Fruit fly (Drosophila melanogaster) whole organism, pupa: ENCODE measurements around the gene CG11374.

Experiments used
- CG10348 ChIP-seq: fragments of 200-800 bp; sonication (Bioruptor generic); IDR thresholded peaks from 2 replicates; pipeline ENCODE4 v1.3.6; 2022; ENCODE audit warnings: missing biosample characterization, missing genetic modification characterization
- CG12605 ChIP-seq: fragments of 200-800 bp; sonication (Bioruptor generic); IDR thresholded peaks from 2 replicates; pipeline ENCODE4 v1.3.6; 2022; ENCODE audit warnings: missing biosample characterization, missing genetic modification characterization
- CG13204 ChIP-seq: fragments of 200-800 bp; sonication (Bioruptor generic); optimal IDR thresholded peaks from 2 replicates; lab custom pipeline; 2018; ENCODE audit warnings: missing biosample characterization, mild to moderate bottlenecking, missing genetic modification characterization, moderate library complexity
- CG14655 ChIP-seq: fragments of 200-800 bp; sonication (Bioruptor generic); optimal IDR thresholded peaks from 3 replicates; lab custom pipeline; 2017; ENCODE audit warnings: mild to moderate bottlenecking, missing biosample characterization, missing genetic modification reagents, missing genetic modification characterization
- CG15710 ChIP-seq: fragments of 200-800 bp; sonication (Bioruptor generic); optimal IDR thresholded peaks from 2 replicates; lab custom pipeline; 2018; ENCODE audit warnings: missing biosample characterization, mild to moderate bottlenecking, missing genetic modification characterization, moderate library complexity
- CG17806 ChIP-seq: fragments of 200-800 bp; sonication (Bioruptor generic); optimal IDR thresholded peaks from 2 replicates; lab custom pipeline; 2018; ENCODE audit warnings: missing biosample characterization, mild to moderate bottlenecking, missing genetic modification characterization, moderate library complexity
- CG32121 ChIP-seq: fragments of 200-800 bp; sonication (Bioruptor generic); IDR thresholded peaks from 2 replicates; pipeline ENCODE4 v1.3.6; 2022; ENCODE audit warnings: missing biosample characterization, missing genetic modification characterization
- CG34367 ChIP-seq: fragments of 200-800 bp; sonication (Bioruptor generic); optimal IDR thresholded peaks from 2 replicates; lab custom pipeline; 2018; ENCODE audit warnings: missing biosample characterization, mild to moderate bottlenecking, missing genetic modification characterization
- CG4496 ChIP-seq: fragments of 200-800 bp; sonication (Bioruptor generic); IDR thresholded peaks from 3 replicates; pipeline ENCODE4 v1.3.6; 2022; ENCODE audit warnings: missing biosample characterization, missing genetic modification characterization
- CG8159 ChIP-seq: fragments of 200-800 bp; sonication (Bioruptor generic); optimal IDR thresholded peaks from 3 replicates; lab custom pipeline; 2018; ENCODE audit warnings: missing biosample characterization, mild to moderate bottlenecking, missing genetic modification characterization, moderate library complexity
- CG8301 ChIP-seq: fragments of 200-800 bp; sonication (Bioruptor generic); optimal IDR thresholded peaks from 2 replicates; lab custom pipeline; 2018; ENCODE audit warnings: missing biosample characterization, mild to moderate bottlenecking, missing genetic modification characterization
- CG9948 ChIP-seq: fragments of 200-800 bp; sonication (Bioruptor generic); optimal IDR thresholded peaks from 2 replicates; lab custom pipeline; 2018; ENCODE audit warnings: missing biosample characterization, mild to moderate bottlenecking, missing genetic modification characterization, moderate library complexity
- D1 ChIP-seq: fragments of 200-800 bp; sonication (Bioruptor generic); optimal IDR thresholded peaks from 2 replicates; lab custom pipeline; 2018; ENCODE audit warnings: missing biosample characterization, mild to moderate bottlenecking, missing genetic modification characterization, moderate library complexity
- EcR ChIP-seq: fragments of 200-800 bp; sonication (Bioruptor generic); optimal IDR thresholded peaks from 3 replicates; lab custom pipeline; 2019; ENCODE audit warnings: missing biosample characterization, missing genetic modification characterization, mild to moderate bottlenecking, moderate library complexity, missing genetic modification reagents
- Ets98B ChIP-seq: fragments of 200-800 bp; sonication (Bioruptor generic); IDR thresholded peaks from 2 replicates; pipeline ENCODE4 v1.3.6; 2022; ENCODE audit warnings: missing biosample characterization, missing genetic modification characterization
- Pif1A ChIP-seq: fragments of 200-800 bp; sonication (Bioruptor generic); optimal IDR thresholded peaks from 3 replicates; lab custom pipeline; 2016; ENCODE audit warnings: missing biosample characterization, missing genetic modification characterization
- Pif1B ChIP-seq: fragments of 200-800 bp; sonication (Bioruptor generic); optimal IDR thresholded peaks from 3 replicates; lab custom pipeline; 2016; ENCODE audit warnings: missing biosample characterization, missing genetic modification characterization
- Snoo ChIP-seq: fragments of 200-800 bp; sonication (Bioruptor generic); optimal IDR thresholded peaks from 3 replicates; lab custom pipeline; 2017; ENCODE audit warnings: missing biosample characterization, mild to moderate bottlenecking, missing genetic modification characterization, inconsistent platforms
- fd96Ca ChIP-seq: fragments of 200-800 bp; sonication (Bioruptor generic); IDR thresholded peaks from 3 replicates; pipeline ENCODE4 v1.3.6; 2022; ENCODE audit warnings: missing biosample characterization, missing genetic modification characterization
- gl ChIP-seq: fragments of 200-800 bp; sonication (Bioruptor generic); optimal IDR thresholded peaks from 2 replicates; lab custom pipeline; 2018; ENCODE audit warnings: missing biosample characterization, mild to moderate bottlenecking, missing genetic modification characterization
- rn ChIP-seq: fragments of 200-800 bp; sonication (Bioruptor generic); IDR thresholded peaks from 2 replicates; pipeline ENCODE4 v1.3.6; 2022; ENCODE audit warnings: missing biosample characterization, missing genetic modification characterization

CG11374 gene

dm6 chr2L:72752-73435 is 3.3 kb upstream of the CG11374 start:
- TF ChIP-seq CG14655, result no peak

dm6 chr2L:73760-74388 is 2.3 kb upstream of the CG11374 start:
- TF ChIP-seq EcR (GFP tag; lab: Kevin White, UChicago), result peak; percentile 31
- no peak for TF ChIP-seq CG34367 (tag; lab: Kevin White, UChicago)
- no peak for TF ChIP-seq D1 (tag; lab: Kevin White, UChicago)

- TF ChIP-seq CG15710 (tag; lab: Kevin White, UChicago) (no peak), CG34367 (tag; lab: Kevin White, UChicago) (no peak), CG14655 (no peak), CG13204 (GFP tag; lab: Kevin White, UChicago) (no peak), gl (tag; lab: Kevin White, UChicago) (no peak), Ets98B (GFP tag; lab: Robert Waterston, UW) (no peak), CG17806 (no peak), EcR (GFP tag; lab: Kevin White, UChicago) (no peak)
Observed at dm6 chr2L:78828-79227, 2.7 kb downstream of the CG11374 start.

dm6 chr2L:81198-81597 is 5.0 kb downstream of the CG11374 start:
- TF ChIP-seq EcR (GFP tag; lab: Kevin White, UChicago), result no peak
- TF ChIP-seq CG34367 (tag; lab: Kevin White, UChicago), result no peak
- TF ChIP-seq CG13204 (GFP tag; lab: Kevin White, UChicago), result no peak
- TF ChIP-seq CG9948 (tag; lab: Kevin White, UChicago), result no peak
- TF ChIP-seq CG32121 (GFP tag; lab: Robert Waterston, UW), result no peak
- no peak for TF ChIP-seq Pif1A (GFP tag; lab: Kevin White, UChicago)
- TF ChIP-seq CG8301 (tag; lab: Kevin White, UChicago), result no peak
- TF ChIP-seq fd96Ca, result no peak
- no peak for TF ChIP-seq gl (tag; lab: Kevin White, UChicago)
- TF ChIP-seq CG17806, result no peak
- TF ChIP-seq Ets98B (GFP tag; lab: Robert Waterston, UW), result no peak
- TF ChIP-seq rn (GFP tag; lab: Robert Waterston, UW), result no peak
- TF ChIP-seq CG8159 (tag; lab: Kevin White, UChicago), result no peak
- no peak for TF ChIP-seq CG12605 (GFP tag; lab: Robert Waterston, UW)

dm6 chr2L:82080-82479 is 5.9 kb downstream of the CG11374 start:
- TF ChIP-seq CG8159 (tag; lab: Kevin White, UChicago) (no peak), CG13204 (GFP tag; lab: Kevin White, UChicago) (no peak), CG4496 (GFP tag; lab: Robert Waterston, UW) (no peak), CG15710 (tag; lab: Kevin White, UChicago) (no peak), Snoo (tag; lab: Kevin White, UChicago) (no peak), CG9948 (tag; lab: Kevin White, UChicago) (no peak), D1 (tag; lab: Kevin White, UChicago) (no peak), CG10348 (no peak)
- TF ChIP-seq, all 21 proteins: peak for 0

- TF ChIP-seq Snoo (tag; lab: Kevin White, UChicago) (no peak), CG8159 (tag; lab: Kevin White, UChicago) (no peak), gl (tag; lab: Kevin White, UChicago) (no peak), CG4496 (GFP tag; lab: Robert Waterston, UW) (no peak), CG14655 (no peak), Pif1A (GFP tag; lab: Kevin White, UChicago) (no peak), fd96Ca (no peak), Pif1B (GFP tag; lab: Kevin White, UChicago) (no peak), CG32121 (GFP tag; lab: Robert Waterston, UW) (no peak), CG9948 (tag; lab: Kevin White, UChicago) (no peak), CG13204 (GFP tag; lab: Kevin White, UChicago) (no peak), D1 (tag; lab: Kevin White, UChicago) (no peak), rn (GFP tag; lab: Robert Waterston, UW) (no peak), EcR (GFP tag; lab: Kevin White, UChicago) (no peak), CG10348 (no peak)
Observed at dm6 chr2L:85099-85498, 9.0 kb downstream of the CG11374 start.

dm6 chr2L:85701-86100 is 9.6 kb downstream of the CG11374 start:
- TF ChIP-seq Snoo (tag; lab: Kevin White, UChicago) (no peak), CG4496 (GFP tag; lab: Robert Waterston, UW) (no peak), rn (GFP tag; lab: Robert Waterston, UW) (no peak), CG15710 (tag; lab: Kevin White, UChicago) (no peak), CG9948 (tag; lab: Kevin White, UChicago) (no peak), CG12605 (GFP tag; lab: Robert Waterston, UW) (no peak), D1 (tag; lab: Kevin White, UChicago) (no peak), Ets98B (GFP tag; lab: Robert Waterston, UW) (no peak), CG13204 (GFP tag; lab: Kevin White, UChicago) (no peak), CG10348 (no peak), gl (tag; lab: Kevin White, UChicago) (no peak), fd96Ca (no peak), Pif1A (GFP tag; lab: Kevin White, UChicago) (no peak)
